Worm (Caenorhabditis elegans): ENCODE results near the gene B0280.2.
"Not testable (repeated sequence)": the region's sequence is repeated elsewhere in the genome, so short reads cannot be mapped to it uniquely, and the experiment has no call there.

The B0280.2 gene

ce11 chrIII:7122860-7123259 lies 1.6 kb upstream of the B0280.2 start, which contains the start of the genes B0280.9 and rpia-1:
B0280.9 (minus strand) TSS chrIII:7122895.
rpia-1 (plus strand) TSS chrIII:7123128.
- TF ChIP-seq hmg-4 (GFP tag; optimal IDR thresholded peaks at IDR 0.05) (no peak), aly-1 (tag; optimal IDR thresholded peaks at IDR 0.05) (no peak), scrt-1 (GFP tag; IDR thresholded peaks at IDR 0.05) (no peak)

- not testable (repeated sequence) for TF ChIP-seq F13C5.2 (tag; optimal IDR thresholded peaks at IDR 0.05); tra-4 (tag; optimal IDR thresholded peaks at IDR 0.05); tbx-37 (GFP tag; conservative IDR thresholded peaks at IDR 0.05)
Measured at ce11 chrIII:7128601-7129000, 4.1 kb downstream of the B0280.2 start, which contains the start of gene viro-2. viro-2 (plus strand) TSS chrIII:7128901.

- no peak for TF ChIP-seq tbx-37 (GFP tag; conservative IDR thresholded peaks at IDR 0.05)
- no peak for TF ChIP-seq ets-7 (tag; optimal IDR thresholded peaks at IDR 0.05)
- TF ChIP-seq tbx-11 (GFP tag; IDR thresholded peaks at IDR 0.05) = no peak
- no peak for TF ChIP-seq ceh-13 (GFP tag; optimal IDR thresholded peaks at IDR 0.05)
- no peak for TF ChIP-seq tra-4 (tag; optimal IDR thresholded peaks at IDR 0.05)
- TF ChIP-seq ama-1 (optimal IDR thresholded peaks at IDR 0.05) = no peak
- no peak for TF ChIP-seq hmbx-1 (tag; optimal IDR thresholded peaks at IDR 0.05)
- no peak for TF ChIP-seq flt-1 (GFP tag; IDR thresholded peaks at IDR 0.05)
- no peak for TF ChIP-seq hmg-4 (GFP tag; optimal IDR thresholded peaks at IDR 0.05)
- TF ChIP-seq scrt-1 (GFP tag; IDR thresholded peaks at IDR 0.05) = no peak
- no peak for TF ChIP-seq F13C5.2 (tag; optimal IDR thresholded peaks at IDR 0.05)
- TF ChIP-seq ceh-36 (tag; optimal IDR thresholded peaks at IDR 0.05) = no peak
- TF ChIP-seq aly-1 (tag; optimal IDR thresholded peaks at IDR 0.05) = no peak
- TF ChIP-seq hnd-1 (tag; optimal IDR thresholded peaks at IDR 0.05) = no peak
- no peak for TF ChIP-seq sea-1 (GFP tag; conservative IDR thresholded peaks at IDR 0.05)
- no peak for TF ChIP-seq B0310.2 (tag; optimal IDR thresholded peaks at IDR 0.05)
- TF ChIP-seq pes-1 (GFP tag; IDR thresholded peaks at IDR 0.05) = no peak
Measured at ce11 chrIII:7133559-7133958, 9.1 kb downstream of the B0280.2 start, which contains the start of the genes pot-1 and ggtb-1. pot-1 (minus strand) TSS chrIII:7133678. ggtb-1 (plus strand) TSS chrIII:7133766.

- TF ChIP-seq tra-4 (tag; optimal IDR thresholded peaks at IDR 0.05) (no peak), hnd-1 (tag; optimal IDR thresholded peaks at IDR 0.05) (no peak), pes-1 (GFP tag; IDR thresholded peaks at IDR 0.05) (no peak), ceh-36 (tag; optimal IDR thresholded peaks at IDR 0.05) (no peak), ama-1 (optimal IDR thresholded peaks at IDR 0.05) (no peak), ets-7 (tag; optimal IDR thresholded peaks at IDR 0.05) (no peak), flt-1 (GFP tag; IDR thresholded peaks at IDR 0.05) (no peak), scrt-1 (GFP tag; IDR thresholded peaks at IDR 0.05) (no peak), B0310.2 (tag; optimal IDR thresholded peaks at IDR 0.05) (no peak), tbx-37 (GFP tag; conservative IDR thresholded peaks at IDR 0.05) (no peak), ceh-13 (GFP tag; optimal IDR thresholded peaks at IDR 0.05) (no peak), sea-1 (GFP tag; conservative IDR thresholded peaks at IDR 0.05) (no peak), hmbx-1 (tag; optimal IDR thresholded peaks at IDR 0.05) (no peak), hmg-4 (GFP tag; optimal IDR thresholded peaks at IDR 0.05) (no peak), aly-1 (tag; optimal IDR thresholded peaks at IDR 0.05) (no peak), tbx-11 (GFP tag; IDR thresholded peaks at IDR 0.05) (no peak), F13C5.2 (tag; optimal IDR thresholded peaks at IDR 0.05) (no peak)
Measured at ce11 chrIII:7136015-7136414, 11.6 kb downstream of the B0280.2 start, which contains the start of gene B0280.17. B0280.17 (minus strand) TSS chrIII:7136115.

ce11 chrIII:7138178-7138577 lies 13.7 kb downstream of the B0280.2 start, which contains the start of gene B0280.11:
B0280.11 (minus strand) TSS chrIII:7138278.
- no peak for TF ChIP-seq ama-1 (optimal IDR thresholded peaks at IDR 0.05)
- no peak for TF ChIP-seq flt-1 (GFP tag; IDR thresholded peaks at IDR 0.05)
- TF ChIP-seq tbx-11 (GFP tag; IDR thresholded peaks at IDR 0.05) = no peak
- TF ChIP-seq pes-1 (GFP tag; IDR thresholded peaks at IDR 0.05) = no peak
- TF ChIP-seq hmg-4 (GFP tag; optimal IDR thresholded peaks at IDR 0.05) = no peak
- TF ChIP-seq tbx-37 (GFP tag; conservative IDR thresholded peaks at IDR 0.05) = no peak
- TF ChIP-seq B0310.2 (tag; optimal IDR thresholded peaks at IDR 0.05) = no peak
- no peak for TF ChIP-seq hnd-1 (tag; optimal IDR thresholded peaks at IDR 0.05)
- no peak for TF ChIP-seq sea-1 (GFP tag; conservative IDR thresholded peaks at IDR 0.05)
- TF ChIP-seq ets-7 (tag; optimal IDR thresholded peaks at IDR 0.05) = no peak
- TF ChIP-seq tra-4 (tag; optimal IDR thresholded peaks at IDR 0.05) = no peak
- no peak for TF ChIP-seq hmbx-1 (tag; optimal IDR thresholded peaks at IDR 0.05)
- no peak for TF ChIP-seq ceh-13 (GFP tag; optimal IDR thresholded peaks at IDR 0.05)
- no peak for TF ChIP-seq F13C5.2 (tag; optimal IDR thresholded peaks at IDR 0.05)
- no peak for TF ChIP-seq scrt-1 (GFP tag; IDR thresholded peaks at IDR 0.05)
- no peak for TF ChIP-seq aly-1 (tag; optimal IDR thresholded peaks at IDR 0.05)

ce11 chrIII:7140228-7140710 lies 15.8 kb downstream of the B0280.2 start:
- TF ChIP-seq scrt-1 (GFP tag; IDR thresholded peaks at IDR 0.05) = no peak
- peak; percentile 76 for TF ChIP-seq ama-1 (optimal IDR thresholded peaks at IDR 0.05)

ce11 chrIII:7141285-7141715 lies 16.8 kb downstream of the B0280.2 start:
- TF ChIP-seq hmg-4 (GFP tag; optimal IDR thresholded peaks at IDR 0.05) (peak; percentile 8), ama-1 (optimal IDR thresholded peaks at IDR 0.05) (peak; percentile 94), tra-4 (tag; optimal IDR thresholded peaks at IDR 0.05) (no peak), flt-1 (GFP tag; IDR thresholded peaks at IDR 0.05) (no peak), F13C5.2 (tag; optimal IDR thresholded peaks at IDR 0.05) (no peak)

ce11 chrIII:7142172-7142601 lies 17.7 kb downstream of the B0280.2 start:
- no peak for TF ChIP-seq hnd-1 (tag; optimal IDR thresholded peaks at IDR 0.05)
- peak; percentile 53; the same call in 1 of the 2 replicates for TF ChIP-seq pes-1 (GFP tag; IDR thresholded peaks at IDR 0.05)
- TF ChIP-seq tbx-37 (GFP tag; conservative IDR thresholded peaks at IDR 0.05) = no peak
- TF ChIP-seq tra-4 (tag; optimal IDR thresholded peaks at IDR 0.05) = no peak
- TF ChIP-seq ama-1 (optimal IDR thresholded peaks at IDR 0.05) = peak; percentile 90
- TF ChIP-seq sea-1 (GFP tag; conservative IDR thresholded peaks at IDR 0.05) = no peak
